Fruit fly (Drosophila melanogaster) whole organism: ENCODE measurements around the gene Ibf1.

Experiments used
- Dll ChIP-seq: fragments of >200 bp; optimal IDR thresholded peaks from 2 replicates; lab custom pipeline; 2017
- EcR ChIP-seq, 2 experiments: fragments of >200 bp; optimal IDR thresholded peaks; 2 replicates each; lab custom pipeline; 2017; ENCODE audit warnings: missing biosample characterization in 2 of 2, missing genetic modification characterization in 2 of 2, missing genetic modification reagents in 2 of 2
- psq ChIP-seq: fragments of >200 bp; optimal IDR thresholded peaks from 2 replicates; lab custom pipeline; 2017
- usp ChIP-seq: fragments of >200 bp; optimal IDR thresholded peaks from 2 replicates; lab custom pipeline; 2017; ENCODE audit warnings: missing biosample characterization, missing genetic modification characterization, mixed read lengths

DNA sequence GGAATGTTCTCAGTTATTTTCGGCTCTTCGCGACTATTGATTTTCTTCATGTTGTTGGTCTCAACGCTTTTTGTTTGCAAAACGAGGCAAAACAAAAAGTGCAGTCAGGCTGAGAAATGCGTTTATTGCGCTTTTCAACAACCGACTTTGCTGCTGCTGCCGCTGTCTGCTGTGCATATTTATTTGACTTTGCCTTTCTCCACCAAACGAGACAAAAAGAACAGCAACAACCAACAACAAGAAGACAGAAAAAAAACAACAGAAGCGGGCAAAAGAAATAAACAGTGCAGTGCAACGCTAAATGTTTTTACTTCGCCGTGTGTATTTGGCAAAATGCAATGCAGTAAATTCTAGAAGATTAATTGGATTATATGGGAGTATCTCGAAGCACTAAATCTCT lies 36.4 kb upstream of the Ibf1 start:
- TF ChIP-seq EcR (GFP tag; optimal IDR thresholded peaks at IDR 0.05; lab: Kevin White, UChicago) = no peak
- TF ChIP-seq usp (GFP tag; lab: Kevin White, UChicago) = no peak
- TF ChIP-seq psq (lab: Kevin White, UChicago) = no peak
- no peak for TF ChIP-seq Dll (lab: Kevin White, UChicago)
